Worm (Caenorhabditis elegans) whole organism, mixed stage, embryonic: ENCODE results near the gene T11F9.10.

Experiments
- blmp-1 ChIP-seq: fragments of 150-350 bp; optimal IDR thresholded peaks from 2 replicates; lab custom pipeline; 2014; ENCODE audit warnings: missing biosample characterization, missing genetic modification characterization
- elt-1 ChIP-seq: sonication (generic microtip); optimal IDR thresholded peaks from 2 replicates; lab custom pipeline; 2017; ENCODE audit warnings: missing genetic modification characterization, mild to moderate bottlenecking, missing compliant biosample characterization, antibody characterized with exemption, moderate library complexity, borderline replicate concordance; ENCODE audit not compliant: insufficient read depth
- elt-3 ChIP-seq: fragments of 150-350 bp; optimal IDR thresholded peaks from 2 replicates; lab custom pipeline; 2014; ENCODE audit warnings: missing biosample characterization, missing genetic modification characterization

- no peak for TF ChIP-seq elt-1 (tag; lab: Kevin White, UChicago)
- no peak for TF ChIP-seq elt-3 (tag; lab: Kevin White, UChicago)
- no peak for TF ChIP-seq blmp-1 (tag; lab: Kevin White, UChicago)
Observed at ce11 chrV:11474399-11474798, 12.4 kb upstream of the T11F9.10 start, which contains the start of gene nas-22.
